Worm (Caenorhabditis elegans) whole organism, midembryonic: ENCODE results near the gene ZC262.4.

ENCODE experiments used
- cog-1 ChIP-seq: sonication (generic microtip); optimal IDR thresholded peaks from 2 replicates; lab custom pipeline; 2016; ENCODE audit warnings: missing genetic modification characterization, missing compliant biosample characterization
- flt-1 ChIP-seq: fragments of 200-800 bp; sonication (Bioruptor generic); IDR thresholded peaks from 2 replicates; pipeline ENCODE4 v1.3.6; 2022; ENCODE audit warnings: missing genetic modification characterization, missing compliant biosample characterization
- med-1 ChIP-seq: sonication (generic microtip); optimal IDR thresholded peaks from 2 replicates; lab custom pipeline; 2017; ENCODE audit warnings: missing genetic modification characterization, mild to moderate bottlenecking, missing compliant biosample characterization, antibody characterized with exemption, missing genetic modification reagents; ENCODE audit not compliant: insufficient read depth
- ref-1 ChIP-seq: fragments of 200-800 bp; sonication (Bioruptor generic); conservative IDR thresholded peaks from 2 replicates; pipeline ENCODE4 v1.3.6; 2022; ENCODE audit warnings: missing genetic modification reagents, missing genetic modification characterization, missing compliant biosample characterization
- tab-1 ChIP-seq: fragments of 200-800 bp; sonication (Bioruptor generic); IDR thresholded peaks from 2 replicates; pipeline ENCODE4 v1.3.6; 2022; ENCODE audit warnings: missing genetic modification characterization, missing compliant biosample characterization
- ztf-29 ChIP-seq: fragments of 200-800 bp; sonication (Bioruptor generic); IDR thresholded peaks from 2 replicates; pipeline ENCODE4 v1.3.6; 2022; ENCODE audit warnings: missing genetic modification reagents, missing genetic modification characterization, missing compliant biosample characterization

DNA sequence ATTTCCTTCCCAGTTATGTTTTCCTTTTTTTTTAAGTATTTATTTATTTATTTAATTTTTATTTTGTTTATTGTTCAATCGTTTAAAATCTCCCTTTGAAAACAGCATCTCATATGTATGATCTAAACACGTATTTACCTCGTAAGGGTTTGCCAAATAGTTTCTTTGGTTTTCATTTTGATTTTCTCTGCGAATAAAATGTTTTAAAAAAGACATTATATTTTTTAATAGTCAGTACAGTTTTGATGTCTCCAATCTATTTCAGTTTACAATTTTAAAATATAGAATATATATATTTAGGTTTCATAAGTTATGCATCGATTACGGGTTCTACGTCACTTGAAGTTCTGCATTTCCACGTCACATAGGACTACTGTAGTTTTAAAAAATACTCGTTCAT, 46.3 kb upstream of the ZC262.4 start, which contains the start of gene R05D3.12:
- TF ChIP-seq ref-1 (no peak), cog-1 (tag; lab: Kevin White, UChicago) (no peak), med-1 (no peak), ztf-29 (GFP tag; lab: Robert Waterston, UW) (no peak), flt-1 (no peak), tab-1 (GFP tag; lab: Robert Waterston, UW) (no peak)
